Worm (Caenorhabditis elegans): ENCODE results near the gene C14E2.1.

C14E2.1 gene

ce11 chrX:1826166-1826565 lies at the start of gene C14E2.1:
C14E2.1 (plus strand) TSS chrX:1826466.
- TF ChIP-seq blmp-1 (tag; optimal IDR thresholded peaks at IDR 0.05) (no peak), bed-3 (GFP tag; optimal IDR thresholded peaks at IDR 0.05) (no peak), M03D4.4 (tag; optimal IDR thresholded peaks at IDR 0.05) (no peak), tbx-8 (GFP tag; optimal IDR thresholded peaks at IDR 0.05) (no peak), ceh-39 (tag; optimal IDR thresholded peaks at IDR 0.05) (no peak), ham-2 (GFP tag; optimal IDR thresholded peaks at IDR 0.05) (no peak), unc-62 (GFP tag; optimal IDR thresholded peaks at IDR 0.05) (no peak), elt-1 (tag; optimal IDR thresholded peaks at IDR 0.05; ENCODE audit: borderline replicate concordance, insufficient read depth) (no peak), lsy-2 (tag; optimal IDR thresholded peaks at IDR 0.05) (no peak), nhr-28 (tag; optimal IDR thresholded peaks at IDR 0.05) (no peak), ztf-11 (tag; optimal IDR thresholded peaks at IDR 0.05) (no peak), flh-1 (GFP tag; optimal IDR thresholded peaks at IDR 0.05) (no peak), snpc-4 (tag; optimal IDR thresholded peaks at IDR 0.05) (no peak), pha-4 (tag; optimal IDR thresholded peaks at IDR 0.05) (no peak), nhr-12 (tag; optimal IDR thresholded peaks at IDR 0.05) (no peak), unc-39 (tag; optimal IDR thresholded peaks at IDR 0.05) (no peak), mls-2 (tag; optimal IDR thresholded peaks at IDR 0.05) (no peak)

- TF ChIP-seq ceh-39 (tag; optimal IDR thresholded peaks at IDR 0.05) = no peak
- TF ChIP-seq ham-2 (GFP tag; optimal IDR thresholded peaks at IDR 0.05) = no peak
- no peak for TF ChIP-seq nhr-237 (tag; optimal IDR thresholded peaks at IDR 0.05)
- no peak for TF ChIP-seq ztf-11 (tag; optimal IDR thresholded peaks at IDR 0.05)
- TF ChIP-seq M03D4.4 (tag; optimal IDR thresholded peaks at IDR 0.05) = no peak
- TF ChIP-seq hlh-1 (tag; optimal IDR thresholded peaks at IDR 0.05) = no peak
Measured at ce11 chrX:1777988-1778387, 48.3 kb upstream of the C14E2.1 start, which contains the start of gene elc-2. elc-2 (minus strand) TSS chrX:1778088.

ce11 chrX:1785692-1786091 lies 40.6 kb upstream of the C14E2.1 start:
- TF ChIP-seq flh-1 (GFP tag; optimal IDR thresholded peaks at IDR 0.05) (no peak), unc-62 (GFP tag; optimal IDR thresholded peaks at IDR 0.05) (no peak), ceh-43 (GFP tag; optimal IDR thresholded peaks at IDR 0.05) (no peak), mls-2 (tag; optimal IDR thresholded peaks at IDR 0.05) (no peak), mab-5 (tag; optimal IDR thresholded peaks at IDR 0.05) (no peak), blmp-1 (tag; optimal IDR thresholded peaks at IDR 0.05) (no peak), nhr-28 (tag; optimal IDR thresholded peaks at IDR 0.05) (no peak), ceh-83 (GFP tag; optimal IDR thresholded peaks at IDR 0.05) (no peak), unc-39 (tag; optimal IDR thresholded peaks at IDR 0.05) (no peak)

- no peak for TF ChIP-seq cnd-1 (tag; optimal IDR thresholded peaks at IDR 0.05)
- TF ChIP-seq lin-32 (GFP tag; optimal IDR thresholded peaks at IDR 0.05) = no peak
- no peak for TF ChIP-seq zip-8 (tag; optimal IDR thresholded peaks at IDR 0.05)
- TF ChIP-seq lin-13 (tag; optimal IDR thresholded peaks at IDR 0.05) = no peak
- TF ChIP-seq sem-2 (GFP tag; optimal IDR thresholded peaks at IDR 0.05) = no peak
- TF ChIP-seq nhr-237 (tag; optimal IDR thresholded peaks at IDR 0.05) = no peak
- TF ChIP-seq elt-1 (tag; optimal IDR thresholded peaks at IDR 0.05; ENCODE audit: borderline replicate concordance, insufficient read depth) = no peak
- no peak for TF ChIP-seq sptf-1 (tag; optimal IDR thresholded peaks at IDR 0.05)
Measured at ce11 chrX:1786607-1787006, 39.7 kb upstream of the C14E2.1 start, which contains the start of gene arg-1. arg-1 (plus strand) TSS chrX:1786907.

ce11 chrX:1791095-1791494 lies 35.2 kb upstream of the C14E2.1 start:
- TF ChIP-seq pha-4 (tag; optimal IDR thresholded peaks at IDR 0.05) (no peak), sem-2 (GFP tag; optimal IDR thresholded peaks at IDR 0.05) (no peak), mab-5 (tag; optimal IDR thresholded peaks at IDR 0.05) (no peak), tbx-8 (GFP tag; optimal IDR thresholded peaks at IDR 0.05) (no peak), lin-32 (GFP tag; optimal IDR thresholded peaks at IDR 0.05) (no peak), unc-120 (tag; optimal IDR thresholded peaks at IDR 0.05; ENCODE audit: poor library complexity, severe bottlenecking) (no peak), elt-3 (tag; optimal IDR thresholded peaks at IDR 0.05) (no peak), elt-1 (tag; optimal IDR thresholded peaks at IDR 0.05; ENCODE audit: borderline replicate concordance, insufficient read depth) (no peak), mls-2 (tag; optimal IDR thresholded peaks at IDR 0.05) (no peak)

- no peak for TF ChIP-seq nhr-76 (tag; optimal IDR thresholded peaks at IDR 0.05)
- no peak for TF ChIP-seq ces-1 (GFP tag; optimal IDR thresholded peaks at IDR 0.05)
- TF ChIP-seq nhr-28 (tag; optimal IDR thresholded peaks at IDR 0.05) = no peak
- TF ChIP-seq pha-4 (tag; optimal IDR thresholded peaks at IDR 0.05) = no peak
- no peak for TF ChIP-seq elt-3 (tag; optimal IDR thresholded peaks at IDR 0.05)
- no peak for TF ChIP-seq drap-1 (GFP tag; optimal IDR thresholded peaks at IDR 0.05)
- no peak for TF ChIP-seq sptf-1 (tag; optimal IDR thresholded peaks at IDR 0.05)
- TF ChIP-seq elt-1 (tag; optimal IDR thresholded peaks at IDR 0.05; ENCODE audit: borderline replicate concordance, insufficient read depth) = no peak
- TF ChIP-seq mls-2 (tag; optimal IDR thresholded peaks at IDR 0.05) = no peak
- TF ChIP-seq bed-3 (GFP tag; optimal IDR thresholded peaks at IDR 0.05) = no peak
- no peak for TF ChIP-seq nhr-12 (tag; optimal IDR thresholded peaks at IDR 0.05)
- no peak for TF ChIP-seq mab-5 (tag; optimal IDR thresholded peaks at IDR 0.05)
- no peak for TF ChIP-seq flh-1 (GFP tag; optimal IDR thresholded peaks at IDR 0.05)
- no peak for TF ChIP-seq unc-62 (GFP tag; optimal IDR thresholded peaks at IDR 0.05)
Measured at ce11 chrX:1796067-1796466, 30.2 kb upstream of the C14E2.1 start.
